Worm (Caenorhabditis elegans): ENCODE measurements around the gene srx-128.

DNA sequence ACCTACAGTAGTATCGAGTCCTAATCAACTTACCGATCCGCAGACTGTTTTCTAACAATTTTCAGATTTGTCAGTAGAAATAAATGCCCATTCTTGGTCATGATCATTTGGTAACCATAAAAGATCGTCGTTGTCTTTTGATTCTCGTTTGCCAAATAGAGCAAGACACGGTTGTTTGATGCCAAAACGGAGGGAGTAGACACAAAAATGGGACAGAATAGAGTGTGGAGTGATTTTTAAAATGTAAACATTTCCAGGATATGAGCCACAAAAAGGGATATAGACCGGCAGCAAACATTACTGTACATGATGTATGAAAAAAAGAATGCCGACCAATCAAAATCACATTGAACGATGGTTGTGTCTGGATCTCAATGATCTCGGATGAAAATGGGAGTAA lies 20.4 kb upstream of the srx-128 start, which contains the start of gene F55B12.2:
- TF ChIP-seq snpc-4 (GFP tag; optimal IDR thresholded peaks at IDR 0.05) (no peak), snpc-4 (tag; optimal IDR thresholded peaks at IDR 0.05) (no peak), sea-2 (GFP tag; IDR thresholded peaks at IDR 0.05) (no peak), F39B2.1 (GFP tag; IDR thresholded peaks at IDR 0.05) (no peak)

Measured in whole organism, young adult.